Worm (Caenorhabditis elegans) whole organism, L2 larva: ENCODE data around the gene F26G5.1.
A peak's percentile ranks its signal among the peaks of the same experiment; 100 is the strongest.

Source experiments
- F13H6.1 ChIP-seq: sonication (generic microtip); optimal IDR thresholded peaks from 2 replicates; lab custom pipeline; 2016; ENCODE audit warnings: missing genetic modification characterization, missing compliant biosample characterization
- Y55F3AM.14 ChIP-seq: fragments of 200-800 bp; sonication (Bioruptor generic); optimal IDR thresholded peaks from 2 replicates; lab custom pipeline; 2018; ENCODE audit warnings: mild to moderate bottlenecking, missing genetic modification characterization, missing compliant biosample characterization
- ZK546.5 ChIP-seq: sonication (generic microtip); optimal IDR thresholded peaks from 2 replicates; lab custom pipeline; 2017; ENCODE audit warnings: missing biosample characterization, missing genetic modification characterization
- alr-1 ChIP-seq: fragments of 150-350 bp; optimal IDR thresholded peaks from 2 replicates; lab custom pipeline; 2014; ENCODE audit warnings: missing biosample characterization, missing genetic modification characterization
- aly-2 ChIP-seq: fragments of 150-350 bp; optimal IDR thresholded peaks from 2 replicates; lab custom pipeline; 2014; ENCODE audit warnings: missing biosample characterization, missing genetic modification characterization
- ama-1 ChIP-seq: fragments of 150-350 bp; optimal IDR thresholded peaks from 2 replicates; lab custom pipeline; 2018; ENCODE audit warnings: inconsistent platforms
- blmp-1 ChIP-seq: sonication (generic microtip); optimal IDR thresholded peaks from 2 replicates; lab custom pipeline; 2017; ENCODE audit warnings: missing genetic modification characterization, mild to moderate bottlenecking, missing compliant biosample characterization, antibody characterized with exemption, moderate library complexity; ENCODE audit not compliant: insufficient read depth
- crh-2 ChIP-seq: sonication (generic microtip); optimal IDR thresholded peaks from 2 replicates; lab custom pipeline; 2017; ENCODE audit warnings: missing biosample characterization, missing genetic modification characterization
- dmd-4 ChIP-seq: sonication (generic microtip); optimal IDR thresholded peaks from 2 replicates; lab custom pipeline; 2017; ENCODE audit warnings: missing biosample characterization, missing genetic modification characterization
- egl-27 ChIP-seq: sonication (generic microtip); optimal IDR thresholded peaks from 3 replicates; lab custom pipeline; 2017; ENCODE audit warnings: missing biosample characterization, missing genetic modification reagents, missing genetic modification characterization
- elt-1 ChIP-seq: fragments of 150-350 bp; optimal IDR thresholded peaks from 2 replicates; lab custom pipeline; 2014; ENCODE audit warnings: missing biosample characterization, missing genetic modification characterization
- elt-3 ChIP-seq: sonication (generic microtip); optimal IDR thresholded peaks from 2 replicates; lab custom pipeline; 2017; ENCODE audit warnings: missing biosample characterization, missing genetic modification characterization
- fos-1 ChIP-seq: fragments of 150-350 bp; optimal IDR thresholded peaks from 2 replicates; lab custom pipeline; 2014; ENCODE audit warnings: missing biosample characterization, missing genetic modification characterization
- lin-13 ChIP-seq: fragments of 150-350 bp; optimal IDR thresholded peaks from 2 replicates; lab custom pipeline; 2014; ENCODE audit warnings: missing biosample characterization, missing genetic modification reagents, missing genetic modification characterization
- lin-39 ChIP-seq: fragments of 150-350 bp; optimal IDR thresholded peaks from 2 replicates; lab custom pipeline; 2014; ENCODE audit warnings: missing biosample characterization, missing genetic modification reagents, missing genetic modification characterization
- mab-5 ChIP-seq: fragments of 150-350 bp; optimal IDR thresholded peaks from 2 replicates; lab custom pipeline; 2014; ENCODE audit warnings: missing biosample characterization, missing genetic modification characterization
- mbf-1 ChIP-seq: sonication (generic microtip); optimal IDR thresholded peaks from 2 replicates; lab custom pipeline; 2017; ENCODE audit warnings: missing biosample characterization, missing genetic modification characterization
- mdl-1 ChIP-seq, 2 experiments: fragments of 150-350 bp in 1 of 2; sonication (generic microtip) in 1 of 2; optimal IDR thresholded peaks; 2 replicates each; lab custom pipeline; 2017; ENCODE audit warnings: missing biosample characterization in 2 of 2, missing genetic modification characterization in 2 of 2
- nhr-10 ChIP-seq: sonication (generic microtip); optimal IDR thresholded peaks from 2 replicates; lab custom pipeline; 2017; ENCODE audit warnings: missing biosample characterization, missing genetic modification characterization
- nhr-11 ChIP-seq: fragments of 150-350 bp; optimal IDR thresholded peaks from 2 replicates; lab custom pipeline; 2014; ENCODE audit warnings: missing biosample characterization, missing genetic modification characterization
- nhr-21 ChIP-seq: fragments of 150-350 bp; optimal IDR thresholded peaks from 2 replicates; lab custom pipeline; 2014; ENCODE audit warnings: missing biosample characterization, missing genetic modification characterization
- nhr-237 ChIP-seq: fragments of 150-350 bp; optimal IDR thresholded peaks from 2 replicates; lab custom pipeline; 2014; ENCODE audit warnings: missing biosample characterization, missing genetic modification characterization
- nhr-25 ChIP-seq: fragments of 150-350 bp; sonication (generic microtip); optimal IDR thresholded peaks from 3 replicates; lab custom pipeline; 2014; ENCODE audit warnings: missing biosample characterization, missing genetic modification characterization
- nhr-6 ChIP-seq: fragments of 150-350 bp; optimal IDR thresholded peaks from 2 replicates; lab custom pipeline; 2014; ENCODE audit warnings: missing biosample characterization, missing genetic modification characterization
- peb-1 ChIP-seq: fragments of 150-350 bp; optimal IDR thresholded peaks from 2 replicates; lab custom pipeline; 2014; ENCODE audit warnings: missing biosample characterization, missing genetic modification characterization
- sma-3 ChIP-seq: sonication (generic microtip); optimal IDR thresholded peaks from 2 replicates; lab custom pipeline; 2016; ENCODE audit warnings: missing genetic modification reagents, missing genetic modification characterization, missing compliant biosample characterization
- snpc-4 ChIP-seq: fragments of 150-350 bp; optimal IDR thresholded peaks from 2 replicates; lab custom pipeline; 2014; ENCODE audit warnings: missing biosample characterization, missing genetic modification characterization
- unc-39 ChIP-seq: fragments of 150-350 bp; optimal IDR thresholded peaks from 2 replicates; lab custom pipeline; 2014; ENCODE audit warnings: missing biosample characterization, missing genetic modification characterization
- unc-55 ChIP-seq: fragments of 150-350 bp; sonication (generic microtip); optimal IDR thresholded peaks from 3 replicates; lab custom pipeline; 2014; ENCODE audit warnings: missing biosample characterization, missing genetic modification reagents, missing genetic modification characterization
- unc-62 ChIP-seq: fragments of 150-350 bp; optimal IDR thresholded peaks from 2 replicates; lab custom pipeline; 2014; ENCODE audit warnings: missing biosample characterization, missing genetic modification reagents, missing genetic modification characterization
- zag-1 ChIP-seq: fragments of 150-350 bp; optimal IDR thresholded peaks from 2 replicates; lab custom pipeline; 2014; ENCODE audit warnings: missing biosample characterization, missing genetic modification characterization
- ztf-1 ChIP-seq: fragments of 200-800 bp; sonication (Bioruptor generic); conservative IDR thresholded peaks from 2 replicates; pipeline ENCODE4 v1.3.6; 2022; ENCODE audit warnings: missing genetic modification characterization, missing compliant biosample characterization
- ztf-4 ChIP-seq: fragments of 150-350 bp; optimal IDR thresholded peaks from 2 replicates; lab custom pipeline; 2014; ENCODE audit warnings: missing biosample characterization, missing genetic modification characterization

Gene F26G5.1

DNA sequence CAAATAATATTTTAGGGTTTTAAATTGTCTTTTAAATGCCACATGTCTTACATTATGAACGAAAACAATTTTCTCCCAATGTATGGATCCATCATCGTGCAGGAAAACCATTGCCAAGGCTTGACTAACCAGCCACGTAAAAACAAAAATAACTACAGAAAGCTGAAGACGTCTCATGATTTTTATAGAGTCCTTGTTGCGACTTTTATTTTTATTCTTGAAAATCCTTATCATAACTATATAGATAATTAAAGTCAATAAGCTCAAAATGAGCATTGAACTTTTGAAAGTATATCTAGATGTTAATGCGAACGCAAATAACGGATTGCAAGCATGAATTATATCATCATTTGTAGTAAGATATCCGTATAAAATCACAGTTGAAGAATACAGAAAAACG is 4.8 kb downstream of the F26G5.1 start:
- no peak for TF ChIP-seq alr-1 (tag; lab: Kevin White, UChicago)
- no peak for TF ChIP-seq sma-3
- TF ChIP-seq elt-3 (tag; lab: Kevin White, UChicago), result no peak
- no peak for TF ChIP-seq F13H6.1 (tag; lab: Kevin White, UChicago)
- TF ChIP-seq Y55F3AM.14 (GFP tag; lab: Kevin White, UChicago), result no peak
- TF ChIP-seq nhr-25 (tag; lab: Kevin White, UChicago), result no peak
- TF ChIP-seq nhr-6 (tag; lab: Kevin White, UChicago), result no peak
- TF ChIP-seq snpc-4, result no peak
- no peak for TF ChIP-seq nhr-10 (tag; lab: Kevin White, UChicago)
- no peak for TF ChIP-seq ama-1
- no peak for TF ChIP-seq mbf-1 (tag; lab: Kevin White, UChicago)

DNA sequence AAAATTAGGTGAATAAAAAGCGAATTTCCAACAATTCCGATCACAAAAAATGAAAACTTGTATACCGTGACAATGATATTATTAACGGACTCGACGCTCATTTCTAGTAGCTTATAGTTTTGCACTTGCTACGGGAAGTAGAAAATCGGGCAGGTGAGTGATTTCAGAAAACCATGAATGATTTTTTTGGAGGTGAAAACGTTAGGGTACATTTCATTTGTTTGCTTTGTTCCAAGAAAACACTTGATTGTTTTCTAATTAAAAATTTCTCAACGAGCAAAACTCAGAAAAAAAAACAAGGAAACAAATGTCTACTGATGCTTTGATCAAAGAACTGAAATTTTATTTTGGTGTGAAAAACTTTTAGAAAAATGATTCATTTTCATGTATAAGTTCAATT is 5.6 kb downstream of the F26G5.1 start, which contains the start of gene srsx-12:
TSS of gene srsx-12 (minus strand) at position 101 of the 400 bp plus-strand sequence.
- TF ChIP-seq elt-1 (tag; lab: Kevin White, UChicago) (no peak), aly-2 (tag; lab: Kevin White, UChicago) (no peak), mab-5 (tag; lab: Kevin White, UChicago) (no peak), blmp-1 (tag; lab: Kevin White, UChicago) (no peak), dmd-4 (tag; lab: Kevin White, UChicago) (no peak), crh-2 (tag; lab: Kevin White, UChicago) (no peak), unc-62 (GFP tag; lab: Kevin White, UChicago) (no peak), zag-1 (tag; lab: Kevin White, UChicago) (no peak), lin-39 (tag; lab: Kevin White, UChicago) (no peak)

DNA sequence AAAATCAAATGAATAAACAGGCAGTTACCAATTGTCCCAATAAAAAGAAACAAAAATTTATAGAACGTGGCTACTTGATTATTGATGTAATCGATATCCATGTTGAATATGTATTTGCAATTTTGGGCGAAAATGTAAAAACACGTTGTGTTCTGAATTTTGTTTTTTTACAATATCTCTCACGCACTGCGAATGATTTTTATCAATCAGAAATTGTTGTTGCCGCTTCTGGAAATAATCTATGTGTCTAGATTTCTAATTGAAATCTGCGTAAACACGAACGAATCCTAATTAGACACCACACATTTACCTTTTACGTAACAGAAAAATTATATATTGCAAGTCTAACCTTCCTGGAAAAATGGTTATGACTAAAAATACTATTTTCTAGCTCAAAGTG is 7.8 kb downstream of the F26G5.1 start, which contains the start of gene srsx-13:
TSS of gene srsx-13 (minus strand) at position 101 of the 400 bp plus-strand sequence.
- no peak for TF ChIP-seq ama-1

DNA sequence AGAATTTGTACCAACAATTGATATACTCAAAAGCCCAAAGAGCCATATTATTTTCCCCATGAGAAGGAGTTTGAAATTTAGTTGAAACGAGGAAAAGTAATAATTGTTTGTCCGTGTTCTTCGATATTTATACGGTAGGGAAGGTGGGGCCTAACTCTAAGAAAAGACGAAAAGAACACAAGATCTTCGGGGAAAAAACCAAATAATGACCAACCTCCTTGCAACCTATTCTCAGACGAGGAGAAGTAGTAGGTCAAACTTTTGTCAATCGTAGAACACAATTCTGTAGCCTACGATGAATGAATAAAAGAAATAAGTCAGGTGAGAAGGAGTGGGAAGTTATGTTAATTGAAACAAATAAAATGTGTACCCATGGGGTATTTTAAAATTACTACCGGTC is 11.8 kb downstream of the F26G5.1 start, which contains the start of gene ncx-8:
TSS of gene ncx-8 (minus strand) at position 101 of the 400 bp plus-strand sequence.
- TF ChIP-seq lin-13 (GFP tag; lab: Kevin White, UChicago) (no peak), ama-1 (no peak), unc-55 (GFP tag; lab: Kevin White, UChicago) (no peak), egl-27 (no peak), nhr-6 (tag; lab: Kevin White, UChicago) (no peak), nhr-237 (tag; lab: Kevin White, UChicago) (no peak)
- TF ChIP-seq, all 48 proteins: peak for 0

DNA sequence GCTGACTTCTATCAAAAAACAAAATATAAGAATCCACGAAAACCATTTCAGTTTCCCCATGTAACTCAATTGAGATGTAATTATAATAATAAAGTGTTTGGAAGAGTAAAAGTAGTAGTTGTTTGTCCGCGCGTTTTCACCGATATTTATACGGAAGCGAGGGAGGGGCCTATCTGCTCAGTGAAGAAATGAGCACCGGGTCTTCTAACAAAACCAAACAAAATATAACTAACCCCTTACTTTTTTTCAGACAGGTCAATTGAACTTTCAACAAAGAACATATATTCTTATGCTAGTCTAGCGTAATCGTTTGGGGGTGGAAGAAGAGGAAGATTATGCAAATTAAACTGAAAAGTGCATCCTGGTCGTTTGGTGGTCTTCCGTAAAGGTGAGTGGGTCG is 19.9 kb downstream of the F26G5.1 start, which contains the start of gene ncx-9:
TSS of gene ncx-9 (minus strand) at position 101 of the 400 bp plus-strand sequence.
- TF ChIP-seq crh-2 (tag; lab: Kevin White, UChicago), result no peak
- no peak for TF ChIP-seq elt-1 (tag; lab: Kevin White, UChicago)
- no peak for TF ChIP-seq peb-1 (tag; lab: Kevin White, UChicago)
- no peak for TF ChIP-seq ZK546.5 (tag; lab: Kevin White, UChicago)
- no peak for TF ChIP-seq ztf-4 (tag; lab: Kevin White, UChicago)
- no peak for TF ChIP-seq ztf-1 (GFP tag; lab: Robert Waterston, UW)
- no peak for TF ChIP-seq nhr-237 (tag; lab: Kevin White, UChicago)
- TF ChIP-seq mdl-1 (tag; optimal IDR thresholded peaks at IDR 0.05; lab: Kevin White, UChicago), result no peak
- TF ChIP-seq unc-39 (tag; lab: Kevin White, UChicago), result no peak
- no peak for TF ChIP-seq nhr-11

DNA sequence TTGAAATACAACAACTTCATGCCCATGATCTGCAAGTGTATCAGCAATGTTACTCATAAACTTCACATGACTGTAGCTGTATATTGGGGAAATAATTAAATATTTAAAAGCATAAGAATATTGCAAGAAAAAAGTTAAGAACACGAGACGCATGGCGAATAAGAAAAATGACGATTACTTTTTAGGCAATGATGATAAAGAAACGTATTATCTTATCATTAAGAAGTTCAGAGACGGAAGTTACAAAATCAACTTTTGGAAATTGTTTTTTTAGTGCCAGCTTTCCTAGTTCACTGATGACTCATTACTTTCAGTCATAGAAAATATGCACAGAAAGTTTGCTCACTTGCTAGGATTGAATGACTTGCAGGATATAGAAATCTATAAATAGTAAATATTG is 25.1 kb downstream of the F26G5.1 start, which contains the start of gene ugt-7:
TSS of gene ugt-7 (minus strand) at position 161 of the 400 bp plus-strand sequence.
- TF ChIP-seq nhr-21 (tag; lab: Kevin White, UChicago) (no peak), fos-1 (tag; lab: Kevin White, UChicago) (peak; percentile 66)
